Fruit fly (Drosophila melanogaster) whole organism, wandering third instar larva: Measurements from ENCODE around the gene Mgat3.

Experiments used
- CG32264 ChIP-seq: fragments of 200-800 bp; sonication (Bioruptor generic); optimal IDR thresholded peaks from 2 replicates; lab custom pipeline; 2016; ENCODE audit warnings: missing biosample characterization, missing genetic modification characterization
- CrebA ChIP-seq: fragments of 200-800 bp; sonication (Bioruptor generic); optimal IDR thresholded peaks from 2 replicates; lab custom pipeline; 2016; ENCODE audit warnings: missing biosample characterization, mild to moderate bottlenecking, missing genetic modification characterization, borderline replicate concordance
- Dfd ChIP-seq: fragments of >200 bp; optimal IDR thresholded peaks from 2 replicates; lab custom pipeline; 2017; ENCODE audit warnings: missing biosample characterization, missing genetic modification characterization
- GATAd ChIP-seq: sonication (Bioruptor generic); optimal IDR thresholded peaks from 2 replicates; lab custom pipeline; 2016; ENCODE audit warnings: missing biosample characterization, missing genetic modification characterization
- HLH106 ChIP-seq: fragments of 200-800 bp; optimal IDR thresholded peaks from 3 replicates; lab custom pipeline; 2019; ENCODE audit warnings: missing biosample characterization, mild to moderate bottlenecking, missing genetic modification characterization, moderate library complexity
- N ChIP-seq: fragments of >200 bp; optimal IDR thresholded peaks from 2 replicates; lab custom pipeline; 2018; ENCODE audit warnings: missing biosample characterization, missing external identifiers, missing genetic modification characterization
- OdsH ChIP-seq: fragments of 200-800 bp; sonication (Bioruptor generic); optimal IDR thresholded peaks from 2 replicates; lab custom pipeline; 2016; ENCODE audit warnings: missing biosample characterization, mild to moderate bottlenecking, missing genetic modification characterization
- Vsx2 ChIP-seq: fragments of 200-300, 225-300 bp; sonication (Bioruptor generic); optimal IDR thresholded peaks from 2 replicates; lab custom pipeline; 2018; ENCODE audit warnings: missing biosample characterization, missing genetic modification characterization; ENCODE audit not compliant: partially characterized antibody
- dsf ChIP-seq: sonication (Bioruptor generic); optimal IDR thresholded peaks from 2 replicates; lab custom pipeline; 2016; ENCODE audit warnings: missing biosample characterization, missing genetic modification characterization, borderline replicate concordance
- lola ChIP-seq: fragments of >200 bp; optimal IDR thresholded peaks from 2 replicates; lab custom pipeline; 2017; ENCODE audit warnings: missing biosample characterization, missing genetic modification characterization
- psq ChIP-seq: fragments of 200-800 bp; sonication (Bioruptor generic); optimal IDR thresholded peaks from 3 replicates; lab custom pipeline; 2017; ENCODE audit warnings: missing biosample characterization, mild to moderate bottlenecking, missing genetic modification characterization, moderate library complexity
- sage ChIP-seq: fragments of 200-800 bp; sonication (Bioruptor generic); optimal IDR thresholded peaks from 2 replicates; lab custom pipeline; 2016; ENCODE audit warnings: missing biosample characterization, mild to moderate bottlenecking, missing genetic modification characterization
- usp ChIP-seq: fragments of >200 bp; optimal IDR thresholded peaks from 2 replicates; lab custom pipeline; 2017; ENCODE audit warnings: missing biosample characterization, missing genetic modification characterization

DNA sequence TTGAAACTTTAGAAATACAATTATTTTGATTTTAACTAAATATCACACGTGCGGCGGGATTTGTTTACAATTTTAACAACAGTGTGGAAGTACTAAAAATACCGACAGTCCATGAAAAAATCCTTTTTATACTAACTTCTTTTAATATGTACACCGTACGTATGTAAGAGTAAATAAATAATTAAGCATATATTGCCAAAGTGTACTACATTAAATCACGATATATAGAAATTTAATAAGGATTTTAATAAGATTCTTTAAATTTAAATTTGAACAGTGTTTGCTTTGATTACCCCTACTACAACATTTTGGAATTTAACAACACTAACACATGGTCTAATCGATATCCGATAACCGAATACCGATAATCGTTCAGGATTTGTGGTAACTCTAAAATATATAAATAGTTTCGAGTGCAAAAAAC is 39.8 kb upstream of the Mgat3 start, which contains the start of the genes Ski6 and CG16812:
- TF ChIP-seq Vsx2 (GFP tag; lab: Kevin White, UChicago), result no peak
- no peak for TF ChIP-seq dsf (GFP tag; lab: Kevin White, UChicago)
- no peak for TF ChIP-seq psq (GFP tag; lab: Kevin White, UChicago)
- TF ChIP-seq Dfd, result no peak
- no peak for TF ChIP-seq CrebA (GFP tag; lab: Kevin White, UChicago)
- no peak for TF ChIP-seq usp (GFP tag; lab: Kevin White, UChicago)
- no peak for TF ChIP-seq CG32264 (GFP tag; lab: Kevin White, UChicago)
- TF ChIP-seq sage, result peak; percentile 51
- peak; percentile 70 for TF ChIP-seq OdsH (GFP tag; lab: Kevin White, UChicago)
- TF ChIP-seq N, result no peak
- TF ChIP-seq GATAd (GFP tag; lab: Kevin White, UChicago), result no peak
- TF ChIP-seq lola (GFP tag; lab: Kevin White, UChicago), result no peak
- peak; percentile 79 for TF ChIP-seq HLH106 (tag; lab: Kevin White, UChicago)
